Worm (Caenorhabditis elegans): ENCODE measurements around the gene gfl-1.
A peak's percentile ranks its signal among the peaks of the same experiment; 100 is the strongest.

gfl-1 gene

ce11 chrIV:11480027-11480896 is 40.8 kb upstream of the gfl-1 start, which contains the start of the genes mbf-1 and nse-4 (continued):
- TF ChIP-seq ztf-3 (GFP tag; optimal IDR thresholded peaks at IDR 0.05) (no peak), madf-10 (tag; optimal IDR thresholded peaks at IDR 0.05) (no peak), ceh-91 (GFP tag; IDR thresholded peaks at IDR 0.05) (no peak), akir-1 (GFP tag; optimal IDR thresholded peaks at IDR 0.05) (no peak), F23B12.7 (tag; optimal IDR thresholded peaks at IDR 0.05; ENCODE audit: insufficient read depth) (peak; percentile 69), F49E8.2 (tag; optimal IDR thresholded peaks at IDR 0.05; ENCODE audit: insufficient read depth) (peak; percentile 23), F39B2.1 (GFP tag; IDR thresholded peaks at IDR 0.05) (no peak), xnd-1 (tag; optimal IDR thresholded peaks at IDR 0.05) (no peak), mes-4 (tag; optimal IDR thresholded peaks at IDR 0.05) (no peak), F57A8.1 (GFP tag; optimal IDR thresholded peaks at IDR 0.05) (no peak), tbp1 (GFP tag; optimal IDR thresholded peaks at IDR 0.05) (peak; percentile 44), B0336.3 (GFP tag; IDR thresholded peaks at IDR 0.05) (no peak), Y67H2A.10 (GFP tag; conservative IDR thresholded peaks at IDR 0.05) (no peak), somi-1 (GFP tag; optimal IDR thresholded peaks at IDR 0.05) (no peak), D2030.7 (GFP tag; IDR thresholded peaks at IDR 0.05) (peak; percentile 47), attf-5 (GFP tag; optimal IDR thresholded peaks at IDR 0.05) (peak; percentile 43), F52B5.7 (tag; optimal IDR thresholded peaks at IDR 0.05) (no peak), cebp-1 (GFP tag; IDR thresholded peaks at IDR 0.05) (peak; percentile 32; the same call in 1 of the 2 replicates), cebp-1 (tag; optimal IDR thresholded peaks at IDR 0.05) (peak; percentile 79), F55B11.4 (tag; optimal IDR thresholded peaks at IDR 0.05; ENCODE audit: borderline replicate concordance, insufficient read depth) (no peak), F10E7.11 (tag; optimal IDR thresholded peaks at IDR 0.05) (no peak), let-607 (tag; optimal IDR thresholded peaks at IDR 0.05) (peak in 1 of 2 experiments; percentile 12), lir-1 (GFP tag; conservative IDR thresholded peaks at IDR 0.05) (no peak), zim-3 (tag; optimal IDR thresholded peaks at IDR 0.05) (no peak), hsf-1 (GFP tag; IDR thresholded peaks at IDR 0.05) (peak; percentile 98), mxl-1 (tag; optimal IDR thresholded peaks at IDR 0.05) (no peak), ztf-6 (GFP tag; IDR thresholded peaks at IDR 0.05) (no peak), die-1 (tag; optimal IDR thresholded peaks at IDR 0.05) (no peak), dpl-1 (GFP tag; optimal IDR thresholded peaks at IDR 0.05) (peak; percentile 61), snpc-1.3 (tag; optimal IDR thresholded peaks at IDR 0.05; ENCODE audit: insufficient read depth) (peak; percentile 51), ama-1 (optimal IDR thresholded peaks at IDR 0.05) (peak; percentile 1), ama-1 (GFP tag; optimal IDR thresholded peaks at IDR 0.05) (no peak), unc-62 (GFP tag; optimal IDR thresholded peaks at IDR 0.05) (no peak), hmg-1.2 (GFP tag; IDR thresholded peaks at IDR 0.05) (peak; percentile 37; the same call in 1 of the 2 replicates), lin-40 (tag; optimal IDR thresholded peaks at IDR 0.05) (peak; percentile 59), F33H1.4 (GFP tag; IDR thresholded peaks at IDR 0.05) (peak; percentile 53), ceh-58 (GFP tag; IDR thresholded peaks at IDR 0.05) (no peak), atf-7 (tag; optimal IDR thresholded peaks at IDR 0.05) (no peak), mcd-1 (GFP tag; IDR thresholded peaks at IDR 0.05) (peak; percentile 32; the same call in 1 of the 2 replicates), attf-6 (GFP tag; IDR thresholded peaks at IDR 0.05) (no peak), sea-2 (GFP tag; IDR thresholded peaks at IDR 0.05) (no peak), ets-4 (GFP tag; optimal IDR thresholded peaks at IDR 0.05) (no peak), nhr-120 (GFP tag; IDR thresholded peaks at IDR 0.05) (no peak), lin-54 (GFP tag; optimal IDR thresholded peaks at IDR 0.05) (peak; percentile 73), ekl-4 (GFP tag; IDR thresholded peaks at IDR 0.05) (0 out of 2 replicates have a peak, but pooled peaks have one; percentile 34), snpc-1.1 (tag; optimal IDR thresholded peaks at IDR 0.05; ENCODE audit: insufficient read depth) (no peak), pbrm-1 (GFP tag; IDR thresholded peaks at IDR 0.05) (peak; percentile 53; the same call in 1 of the 2 replicates)
